Fruit fly (Drosophila melanogaster): ENCODE results near the gene CG8360.

The CG8360 gene

dm6 chr2L:8211070-8211469 is 1.7 kb upstream of the CG8360 start, which contains the start of gene Ssb-c31a (continued):
- TF ChIP-seq CG4282 (GFP tag; optimal IDR thresholded peaks at IDR 0.05) (no peak), Hand (GFP tag; optimal IDR thresholded peaks at IDR 0.05) (no peak), CG42726 (GFP tag; IDR thresholded peaks at IDR 0.05; ENCODE audit: partially characterized antibody) (no peak), CG6813 (GFP tag; optimal IDR thresholded peaks at IDR 0.05) (no peak), CG15073 (GFP tag; optimal IDR thresholded peaks at IDR 0.05) (no peak), hbn (GFP tag; IDR thresholded peaks at IDR 0.05; ENCODE audit: partially characterized antibody) (peak; percentile 74), h (optimal IDR thresholded peaks at IDR 0.05) (no peak), jumu (GFP tag; optimal IDR thresholded peaks at IDR 0.05) (peak; percentile 7), Ssrp (tag; optimal IDR thresholded peaks at IDR 0.05) (peak; percentile 15), unc-4 (GFP tag; IDR thresholded peaks at IDR 0.05; ENCODE audit: partially characterized antibody) (peak; percentile 80), Opbp (GFP tag; IDR thresholded peaks at IDR 0.05; ENCODE audit: partially characterized antibody) (peak; percentile 40; the same call in 1 of the 3 replicates), chm (GFP tag; IDR thresholded peaks at IDR 0.05) (no peak), tio (GFP tag; optimal IDR thresholded peaks at IDR 0.05) (no peak), MTF-1 (GFP tag; optimal IDR thresholded peaks at IDR 0.05; ENCODE audit: borderline replicate concordance) (no peak), CG10274 (GFP tag; optimal IDR thresholded peaks at IDR 0.05) (no peak), CG7745 (tag; optimal IDR thresholded peaks at IDR 0.05) (no peak), Oaz (GFP tag; IDR thresholded peaks at IDR 0.05) (no peak), ara (GFP tag; IDR thresholded peaks at IDR 0.05) (no peak), Atf6 (GFP tag; IDR thresholded peaks at IDR 0.05) (peak; percentile 40; the same call in 1 of the 2 replicates), CG33557 (GFP tag; optimal IDR thresholded peaks at IDR 0.05) (peak; percentile 44), hb (GFP tag; IDR thresholded peaks at IDR 0.05; ENCODE audit: partially characterized antibody) (peak; percentile 27; the same call in 1 of the 3 replicates), caup (GFP tag; optimal IDR thresholded peaks at IDR 0.05; ENCODE audit: severe bottlenecking) (peak; percentile 47), CG17568 (GFP tag; optimal IDR thresholded peaks at IDR 0.05) (no peak), C15 (GFP tag; IDR thresholded peaks at IDR 0.05) (no peak), sna (GFP tag; IDR thresholded peaks at IDR 0.05; ENCODE audit: partially characterized antibody) (peak; percentile 63; the same call in 1 of the 2 replicates), kah (GFP tag; optimal IDR thresholded peaks at IDR 0.05) (no peak), CG18599 (GFP tag; optimal IDR thresholded peaks at IDR 0.05) (peak; percentile 46), NfI (GFP tag; optimal IDR thresholded peaks at IDR 0.05) (peak; percentile 72), crp (GFP tag; optimal IDR thresholded peaks at IDR 0.05) (peak in 1 of 2 experiments; percentile 60), CG31224 (GFP tag; IDR thresholded peaks at IDR 0.05) (peak; percentile 25; the same call in 1 of the 2 replicates), CG8944 (GFP tag; optimal IDR thresholded peaks at IDR 0.05) (no peak), dan (GFP tag; IDR thresholded peaks at IDR 0.05) (no peak), tx (GFP tag; optimal IDR thresholded peaks at IDR 0.05) (peak; percentile 20), run (tag; optimal IDR thresholded peaks at IDR 0.05) (no peak), zfh2 (GFP tag; optimal IDR thresholded peaks at IDR 0.05) (peak; percentile 68), CG10959 (GFP tag; IDR thresholded peaks at IDR 0.05) (no peak), luna (GFP tag; optimal IDR thresholded peaks at IDR 0.05) (no peak), CG14014 (GFP tag; IDR thresholded peaks at IDR 0.05) (no peak), toy (GFP tag; IDR thresholded peaks at IDR 0.05) (no peak), eyg (GFP tag; optimal IDR thresholded peaks at IDR 0.05) (no peak), Hmx (GFP tag; optimal IDR thresholded peaks at IDR 0.05) (peak; percentile 33), Nf-YC (tag; optimal IDR thresholded peaks at IDR 0.05) (peak; percentile 57), ftz-f1 (GFP tag; optimal IDR thresholded peaks at IDR 0.05) (no peak), pfk (GFP tag; optimal IDR thresholded peaks at IDR 0.05) (no peak), CG13775 (GFP tag; optimal IDR thresholded peaks at IDR 0.05) (peak; percentile 53), ato (GFP tag; IDR thresholded peaks at IDR 0.05; ENCODE audit: partially characterized antibody) (no peak), da (GFP tag; optimal IDR thresholded peaks at IDR 0.05) (no peak), B-H1 (GFP tag; IDR thresholded peaks at IDR 0.05) (no peak), Sox100B (GFP tag; optimal IDR thresholded peaks at IDR 0.05) (peak; percentile 43), CrebB (tag; optimal IDR thresholded peaks at IDR 0.05) (peak; percentile 27)
